Worm (Caenorhabditis elegans): ENCODE results near the gene C33B4.2.

The C33B4.2 gene

DNA sequence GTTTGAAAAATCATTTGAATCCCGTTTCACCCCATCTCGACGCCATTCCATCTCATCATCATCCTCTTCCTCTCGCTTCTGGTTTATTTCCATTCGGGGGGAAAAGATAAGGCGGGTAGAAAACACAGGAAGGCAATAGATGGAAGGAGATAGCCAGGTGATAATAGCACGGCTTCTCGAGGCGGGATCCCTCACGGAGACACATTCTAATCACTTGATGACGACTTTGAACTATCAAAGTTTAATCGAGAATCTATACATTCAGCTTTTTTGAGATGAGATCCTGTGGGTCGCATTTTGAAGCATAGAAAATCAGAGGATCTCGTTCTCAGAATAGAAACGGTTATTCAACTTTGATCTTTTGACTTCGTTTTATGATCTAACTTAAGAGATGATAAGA lies at the start of gene C33B4.2:
TSS of gene C33B4.2 (minus strand) at position 165 of the 400 bp plus-strand sequence.
- no peak for TF ChIP-seq isw-1 (GFP tag; IDR thresholded peaks at IDR 0.05)
- TF ChIP-seq zag-1 (tag; optimal IDR thresholded peaks at IDR 0.05) = no peak
- no peak for TF ChIP-seq vab-15 (tag; optimal IDR thresholded peaks at IDR 0.05)
- TF ChIP-seq dpl-1 (GFP tag; optimal IDR thresholded peaks at IDR 0.05) = no peak
- TF ChIP-seq blmp-1 (tag; optimal IDR thresholded peaks at IDR 0.05) = peak; percentile 6
- no peak for TF ChIP-seq nhr-47 (tag; optimal IDR thresholded peaks at IDR 0.05)

DNA sequence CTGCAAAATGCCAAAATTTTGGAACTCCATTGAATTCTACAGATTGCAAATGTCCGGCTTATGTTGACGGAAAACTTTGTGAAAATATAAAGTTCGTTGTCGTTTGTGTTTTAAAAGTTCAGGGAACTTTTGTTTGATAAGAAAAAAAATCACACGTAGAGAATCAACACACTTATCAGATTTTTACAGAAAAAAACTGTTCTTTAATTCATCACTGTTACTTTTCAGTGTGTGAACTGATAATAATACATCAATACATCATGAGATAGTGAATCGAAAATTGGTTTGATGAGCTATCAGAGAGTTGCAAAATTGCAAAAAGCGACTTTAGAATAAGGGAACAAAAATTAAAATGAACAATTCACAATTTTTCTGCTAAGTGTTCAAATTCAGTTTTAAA lies 46.5 kb upstream of the C33B4.2 start:
- peak; percentile 69 for TF ChIP-seq elt-2 (tag; optimal IDR thresholded peaks at IDR 0.05)
- TF ChIP-seq pax-3 (tag; optimal IDR thresholded peaks at IDR 0.05) = no peak
- TF ChIP-seq unc-62 (GFP tag; optimal IDR thresholded peaks at IDR 0.05) = no peak
- TF ChIP-seq pqm-1 (tag; optimal IDR thresholded peaks at IDR 0.05) = no peak
- TF ChIP-seq lin-35 (GFP tag; optimal IDR thresholded peaks at IDR 0.05) = peak in 1 of 2 experiments; percentile 11
- TF ChIP-seq nhr-20 (tag; optimal IDR thresholded peaks at IDR 0.05) = peak; percentile 0
- TF ChIP-seq mef-2 (tag; optimal IDR thresholded peaks at IDR 0.05) = no peak

DNA sequence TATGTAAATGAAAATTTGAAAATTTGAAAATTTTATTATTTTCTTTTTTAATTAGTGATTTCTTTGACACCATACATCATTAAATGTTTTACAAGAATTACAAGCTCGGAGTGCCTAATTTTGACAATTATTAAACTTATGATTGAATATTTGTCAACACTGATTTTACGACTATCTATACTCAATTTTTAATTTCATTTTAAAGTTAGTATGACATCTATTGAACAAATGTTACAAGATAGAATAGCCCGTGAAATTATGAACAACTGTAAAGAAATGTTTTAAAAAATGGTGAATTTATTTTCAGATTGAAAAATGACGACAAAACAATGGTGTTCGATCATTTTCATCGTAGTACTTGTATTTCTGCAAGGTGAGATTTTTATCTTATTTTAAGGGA lies 46.1 kb upstream of the C33B4.2 start, which contains the start of gene C05D12.2:
TSS of gene C05D12.2 (plus strand) at position 301 of the 400 bp plus-strand sequence.
- TF ChIP-seq mep-1 (tag; optimal IDR thresholded peaks at IDR 0.05) (no peak), efl-1 (optimal IDR thresholded peaks at IDR 0.05) (no peak), efl-1 (GFP tag; optimal IDR thresholded peaks at IDR 0.05 in 1 of 2) (no peak), Y116A8C.19 (tag; optimal IDR thresholded peaks at IDR 0.05; ENCODE audit: borderline replicate concordance) (no peak), nhr-12 (tag; optimal IDR thresholded peaks at IDR 0.05) (no peak), lin-39 (tag; optimal IDR thresholded peaks at IDR 0.05) (no peak), alr-1 (tag; optimal IDR thresholded peaks at IDR 0.05; ENCODE audit: borderline replicate concordance) (no peak), nhr-47 (tag; optimal IDR thresholded peaks at IDR 0.05) (no peak), aha-1 (tag; optimal IDR thresholded peaks at IDR 0.05) (no peak), snpc-4 (tag; optimal IDR thresholded peaks at IDR 0.05) (no peak), aly-2 (tag; optimal IDR thresholded peaks at IDR 0.05) (no peak), hlh-17 (GFP tag; optimal IDR thresholded peaks at IDR 0.05; ENCODE audit: borderline replicate concordance) (no peak), mab-9 (GFP tag; IDR thresholded peaks at IDR 0.05) (no peak), irx-1 (tag; optimal IDR thresholded peaks at IDR 0.05) (no peak), swsn-7 (tag; optimal IDR thresholded peaks at IDR 0.05) (no peak), zag-1 (tag; optimal IDR thresholded peaks at IDR 0.05) (no peak), pag-3 (tag; optimal IDR thresholded peaks at IDR 0.05; ENCODE audit: borderline replicate concordance, insufficient read depth) (no peak)

DNA sequence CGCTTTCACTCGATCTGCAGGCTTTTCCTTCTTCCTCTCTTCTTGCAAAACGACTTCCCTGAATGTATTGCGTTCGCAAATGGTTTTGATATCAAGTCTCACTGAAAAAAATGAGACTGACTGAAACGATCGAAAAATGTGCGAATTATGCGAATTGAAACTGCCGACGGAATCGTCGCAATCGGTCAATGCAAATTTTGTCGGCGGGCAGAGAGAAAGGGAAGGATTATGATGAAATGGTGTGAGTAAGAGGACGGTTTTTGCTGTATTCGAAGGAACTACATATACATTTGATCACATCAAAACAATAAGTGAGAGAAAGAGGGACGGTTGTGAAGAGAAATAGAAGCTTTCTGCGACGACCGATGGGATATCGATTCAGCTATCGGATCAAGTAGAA lies 43.7 kb upstream of the C33B4.2 start, which contains the start of gene C05D12.1:
TSS of gene C05D12.1 (minus strand) at position 101 of the 400 bp plus-strand sequence.
- TF ChIP-seq ces-1 (GFP tag; optimal IDR thresholded peaks at IDR 0.05) = no peak
- peak; percentile 33 for TF ChIP-seq blmp-1 (tag; optimal IDR thresholded peaks at IDR 0.05)

DNA sequence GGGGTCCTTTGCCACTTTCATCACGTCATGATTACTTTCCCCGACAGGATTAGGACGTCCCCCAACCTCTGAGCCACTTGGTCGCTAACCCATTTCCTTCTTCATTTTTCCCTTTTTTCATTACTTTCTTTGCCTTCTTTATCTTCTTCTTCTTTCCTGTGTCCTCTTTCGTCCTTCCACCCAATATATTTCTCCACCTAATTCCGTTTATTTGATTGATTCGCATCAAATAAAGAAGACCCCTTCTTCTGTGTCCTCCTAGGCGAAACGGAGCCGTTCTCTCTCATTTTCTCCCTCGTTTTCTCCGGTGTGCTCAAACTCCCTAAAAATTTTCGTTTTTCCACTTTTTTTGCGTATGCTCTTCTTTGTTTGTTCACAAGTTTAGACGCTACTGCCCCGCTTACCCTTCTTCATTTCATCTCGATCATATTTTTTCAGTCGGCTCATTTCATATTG lies 37.8 kb upstream of the C33B4.2 start, which contains the start of gene C05D12.7:
TSS of gene C05D12.7 (plus strand) at position 406 of the 456 bp plus-strand sequence.
- TF ChIP-seq blmp-1 (tag; optimal IDR thresholded peaks at IDR 0.05) (no peak), hlh-17 (GFP tag; optimal IDR thresholded peaks at IDR 0.05; ENCODE audit: borderline replicate concordance) (no peak), fkh-4 (tag; optimal IDR thresholded peaks at IDR 0.05; ENCODE audit: borderline replicate concordance) (no peak), rnt-1 (tag; optimal IDR thresholded peaks at IDR 0.05) (no peak), lin-14 (GFP tag; optimal IDR thresholded peaks at IDR 0.05) (peak; percentile 22), nhr-28 (tag; optimal IDR thresholded peaks at IDR 0.05) (no peak), lin-39 (tag; optimal IDR thresholded peaks at IDR 0.05) (no peak)

Data from whole organism, L1 larva.